4 worm cellular contexts compared by ENCODE assay signal in the genomic region with DNA sequence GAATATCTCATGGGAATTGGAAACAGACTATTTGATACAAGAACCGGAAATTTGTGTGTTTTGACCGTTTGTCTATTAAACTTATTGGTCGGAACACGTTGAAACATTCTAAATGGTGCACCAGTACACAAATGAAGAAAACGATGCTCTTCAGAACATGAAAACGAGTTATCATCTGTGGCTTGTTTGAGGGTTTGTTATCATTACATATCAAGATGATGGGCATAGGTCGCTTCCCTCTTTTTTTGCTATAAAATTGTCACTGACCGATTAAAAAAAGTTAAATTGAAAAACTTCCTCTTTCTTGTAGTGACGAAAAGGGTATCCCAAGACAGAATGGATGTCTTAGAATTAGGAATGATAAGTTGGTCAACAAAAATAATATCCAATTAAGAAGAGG.
TF ChIP-seq lines count a peak whose summit lies in the region.

No protein-coding gene starts in this region.

TF ChIP-seq in whole organism, L2 larva, 48 proteins besides CTCF, POLR2A, EP300 and RAD21:
- TF ChIP-seq fos-1 (tag; optimal IDR thresholded peaks at IDR 0.05; lab: Kevin White, UChicago) (peak; percentile 62), ceh-82 (tag; optimal IDR thresholded peaks at IDR 0.05; lab: Kevin White, UChicago) (no peak), mdl-1 (tag; optimal IDR thresholded peaks at IDR 0.05; lab: Kevin White, UChicago) (no peak)

TF ChIP-seq in whole organism, L3 larva, 47 proteins besides CTCF, POLR2A, EP300 and RAD21:
- TF ChIP-seq nhr-67 (tag; optimal IDR thresholded peaks at IDR 0.05; lab: Kevin White, UChicago), result no peak
- TF ChIP-seq ZK546.5 (tag; optimal IDR thresholded peaks at IDR 0.05; lab: Kevin White, UChicago), result no peak
- peak; percentile 42 for TF ChIP-seq elt-2 (tag; optimal IDR thresholded peaks at IDR 0.05; lab: Kevin White, UChicago)

TF ChIP-seq in whole organism, L4 larva, 104 proteins besides CTCF, POLR2A, EP300 and RAD21:
- TF ChIP-seq zag-1 (tag; optimal IDR thresholded peaks at IDR 0.05; lab: Kevin White, UChicago) (no peak), pqm-1 (tag; optimal IDR thresholded peaks at IDR 0.05; lab: Kevin White, UChicago) (peak; percentile 72), unc-62 (GFP tag; optimal IDR thresholded peaks at IDR 0.05 in 1 of 2; lab: Kevin White, UChicago) (peak in 1 of 2 experiments; percentile 9), unc-62 (tag; optimal IDR thresholded peaks at IDR 0.05; lab: Kevin White, UChicago) (no peak)

TF ChIP-seq in whole organism, young adult, 124 proteins besides CTCF, POLR2A, EP300 and RAD21:
- TF ChIP-seq lin-54 (GFP tag; optimal IDR thresholded peaks at IDR 0.05; lab: Kevin White, UChicago) (no peak), nhr-80 (tag; optimal IDR thresholded peaks at IDR 0.05; lab: Kevin White, UChicago) (peak; percentile 62)
